Fruit fly (Drosophila melanogaster): ENCODE data around the gene Tb.

DNA sequence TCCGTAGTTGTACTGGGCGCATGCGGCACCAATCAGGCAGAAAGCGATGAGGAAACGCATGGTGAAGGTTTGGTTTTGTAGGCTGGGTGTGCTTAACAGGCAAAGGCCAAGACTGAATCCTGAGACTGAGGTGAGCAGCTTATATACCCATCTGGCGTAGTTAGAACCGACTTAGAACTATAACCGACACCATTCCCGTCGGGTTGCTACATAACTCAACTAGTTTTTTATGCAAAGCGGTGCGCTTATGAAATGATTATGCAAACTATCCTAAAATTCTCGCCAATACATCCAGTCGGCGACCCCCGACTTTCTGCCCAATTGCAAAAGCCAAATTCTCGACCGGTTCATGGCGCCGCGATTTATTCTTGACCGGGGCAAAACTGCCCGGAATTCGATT is 29.6 kb upstream of the Tb start, which contains the start of gene TwdlO:
- TF ChIP-seq br (GFP tag; optimal IDR thresholded peaks at IDR 0.05): no peak
- TF ChIP-seq GATAd (GFP tag; optimal IDR thresholded peaks at IDR 0.05): no peak
